Worm (Caenorhabditis elegans) whole organism, midembryonic: Measurements from ENCODE around the gene T28A11.18.

ENCODE experiments used
- T22C8.4 ChIP-seq: fragments of 200-800 bp; sonication (Bioruptor generic); IDR thresholded peaks from 2 replicates; pipeline ENCODE4 v1.3.6; 2022; ENCODE audit warnings: missing genetic modification characterization, missing compliant biosample characterization
- cog-1 ChIP-seq: sonication (generic microtip); optimal IDR thresholded peaks from 2 replicates; lab custom pipeline; 2016; ENCODE audit warnings: missing genetic modification characterization, missing compliant biosample characterization
- flt-1 ChIP-seq: fragments of 200-800 bp; sonication (Bioruptor generic); IDR thresholded peaks from 2 replicates; pipeline ENCODE4 v1.3.6; 2022; ENCODE audit warnings: missing genetic modification characterization, missing compliant biosample characterization
- klf-2 ChIP-seq: fragments of 200-800 bp; sonication (Bioruptor generic); conservative IDR thresholded peaks from 2 replicates; pipeline ENCODE4 v1.3.6; 2022; ENCODE audit warnings: missing genetic modification reagents, missing genetic modification characterization, missing compliant biosample characterization
- med-1 ChIP-seq: sonication (generic microtip); optimal IDR thresholded peaks from 2 replicates; lab custom pipeline; 2017; ENCODE audit warnings: missing genetic modification characterization, mild to moderate bottlenecking, missing compliant biosample characterization, antibody characterized with exemption, missing genetic modification reagents; ENCODE audit not compliant: insufficient read depth
- ref-1 ChIP-seq: fragments of 200-800 bp; sonication (Bioruptor generic); conservative IDR thresholded peaks from 2 replicates; pipeline ENCODE4 v1.3.6; 2022; ENCODE audit warnings: missing genetic modification reagents, missing genetic modification characterization, missing compliant biosample characterization
- tab-1 ChIP-seq: fragments of 200-800 bp; sonication (Bioruptor generic); IDR thresholded peaks from 2 replicates; pipeline ENCODE4 v1.3.6; 2022; ENCODE audit warnings: missing genetic modification characterization, missing compliant biosample characterization
- ztf-23 ChIP-seq: fragments of 200-800 bp; sonication (Bioruptor generic); IDR thresholded peaks from 2 replicates; pipeline ENCODE4 v1.3.6; 2022; ENCODE audit warnings: missing genetic modification reagents, missing genetic modification characterization, missing compliant biosample characterization
- ztf-29 ChIP-seq: fragments of 200-800 bp; sonication (Bioruptor generic); IDR thresholded peaks from 2 replicates; pipeline ENCODE4 v1.3.6; 2022; ENCODE audit warnings: missing genetic modification reagents, missing genetic modification characterization, missing compliant biosample characterization

Gene T28A11.18

ce11 chrV:3267950-3268349 is at the start of gene T28A11.18:
T28A11.18 (minus strand) TSS chrV:3268050.
- TF ChIP-seq ztf-29 (GFP tag; lab: Robert Waterston, UW) (no peak), tab-1 (no peak), cog-1 (tag; lab: Kevin White, UChicago) (no peak), med-1 (no peak), klf-2 (GFP tag; lab: Robert Waterston, UW) (no peak), ztf-23 (GFP tag; lab: Robert Waterston, UW) (no peak), flt-1 (GFP tag; lab: Robert Waterston, UW) (no peak), T22C8.4 (GFP tag; lab: Robert Waterston, UW) (no peak), ref-1 (no peak)

DNA sequence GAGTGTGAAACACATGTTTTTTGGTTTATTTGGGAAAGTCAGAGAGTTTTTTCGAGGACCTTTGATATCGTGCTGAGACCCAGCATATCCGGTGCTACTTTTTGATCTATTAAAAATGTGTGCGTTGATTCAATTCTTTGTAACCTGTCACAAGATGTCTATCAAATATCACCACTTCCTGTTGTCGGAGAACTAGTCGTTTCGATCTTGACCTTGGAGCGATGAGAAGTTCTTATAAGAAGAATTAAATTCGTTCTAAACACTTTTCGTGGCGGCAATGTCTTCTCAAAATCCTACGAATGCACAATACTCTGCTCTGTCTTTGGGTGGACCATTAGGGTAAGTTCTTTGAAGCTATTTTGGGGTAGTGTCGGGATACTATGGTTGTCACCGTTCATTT is 48.3 kb upstream of the T28A11.18 start, which contains the start of gene F35F10.1:
Gene F35F10.1 (plus strand): TSS at position 200 of the 400 bp plus-strand sequence.
- TF ChIP-seq klf-2 (GFP tag; lab: Robert Waterston, UW) = no peak
- no peak for TF ChIP-seq tab-1
- TF ChIP-seq ref-1 = no peak
- no peak for TF ChIP-seq flt-1 (GFP tag; lab: Robert Waterston, UW)
- no peak for TF ChIP-seq ztf-23 (GFP tag; lab: Robert Waterston, UW)

ce11 chrV:3315308-3315707 is 47.5 kb upstream of the T28A11.18 start, which contains the start of gene arrd-19:
arrd-19 (minus strand) TSS chrV:3315516.
- TF ChIP-seq klf-2 (GFP tag; lab: Robert Waterston, UW) (no peak), T22C8.4 (GFP tag; lab: Robert Waterston, UW) (no peak), med-1 (no peak), ztf-23 (GFP tag; lab: Robert Waterston, UW) (no peak), flt-1 (GFP tag; lab: Robert Waterston, UW) (no peak), cog-1 (tag; lab: Kevin White, UChicago) (no peak), ztf-29 (GFP tag; lab: Robert Waterston, UW) (no peak), tab-1 (no peak), ref-1 (no peak)

ce11 chrV:3312067-3312666 is 44.3 kb upstream of the T28A11.18 start, which contains the start of gene arrd-18:
arrd-18 (minus strand) TSS chrV:3312117.
- no peak for TF ChIP-seq klf-2 (GFP tag; lab: Robert Waterston, UW)
- no peak for TF ChIP-seq T22C8.4 (GFP tag; lab: Robert Waterston, UW)
- no peak for TF ChIP-seq ztf-29 (GFP tag; lab: Robert Waterston, UW)
- no peak for TF ChIP-seq ztf-23 (GFP tag; lab: Robert Waterston, UW)
- no peak for TF ChIP-seq med-1
- no peak for TF ChIP-seq tab-1
- no peak for TF ChIP-seq flt-1 (GFP tag; lab: Robert Waterston, UW)
- TF ChIP-seq ref-1 = no peak

ce11 chrV:3308169-3308568 is 40.3 kb upstream of the T28A11.18 start, which contains the start of gene srbc-3:
srbc-3 (plus strand) TSS chrV:3308469.
- TF ChIP-seq ref-1 (no peak), klf-2 (GFP tag; lab: Robert Waterston, UW) (no peak), med-1 (no peak), cog-1 (tag; lab: Kevin White, UChicago) (no peak), ztf-29 (GFP tag; lab: Robert Waterston, UW) (no peak), flt-1 (GFP tag; lab: Robert Waterston, UW) (no peak), T22C8.4 (GFP tag; lab: Robert Waterston, UW) (no peak), ztf-23 (GFP tag; lab: Robert Waterston, UW) (no peak), tab-1 (no peak)

ce11 chrV:3301898-3302297 is 34.0 kb upstream of the T28A11.18 start, which contains the start of gene srbc-1:
srbc-1 (minus strand) TSS chrV:3301998.
- TF ChIP-seq ztf-23 (GFP tag; lab: Robert Waterston, UW) (no peak), klf-2 (GFP tag; lab: Robert Waterston, UW) (no peak), ref-1 (no peak), med-1 (no peak), tab-1 (no peak), flt-1 (GFP tag; lab: Robert Waterston, UW) (no peak), ztf-29 (GFP tag; lab: Robert Waterston, UW) (no peak), cog-1 (tag; lab: Kevin White, UChicago) (no peak), T22C8.4 (GFP tag; lab: Robert Waterston, UW) (no peak)

DNA sequence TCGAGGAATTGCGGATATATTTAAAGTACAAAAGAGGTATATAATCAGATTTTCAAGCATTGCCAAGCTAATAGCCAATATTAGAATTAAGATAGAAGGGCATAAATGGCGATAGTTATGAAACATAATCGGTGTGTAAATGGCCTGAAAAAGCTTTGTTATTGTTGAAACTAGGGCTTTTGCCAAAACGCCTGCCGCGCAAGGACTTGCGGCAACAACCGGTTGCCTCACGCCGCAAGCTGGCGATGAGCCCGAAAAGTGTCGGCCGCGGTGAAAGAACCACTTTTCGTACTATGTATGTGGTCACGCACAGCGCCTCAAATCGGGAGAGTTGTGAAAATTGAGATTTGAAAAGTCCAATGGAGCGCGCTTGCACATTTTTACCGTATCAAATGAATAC is 31.6 kb upstream of the T28A11.18 start:
- no peak for TF ChIP-seq ztf-29 (GFP tag; lab: Robert Waterston, UW)
- TF ChIP-seq flt-1 (GFP tag; lab: Robert Waterston, UW) = no peak

DNA sequence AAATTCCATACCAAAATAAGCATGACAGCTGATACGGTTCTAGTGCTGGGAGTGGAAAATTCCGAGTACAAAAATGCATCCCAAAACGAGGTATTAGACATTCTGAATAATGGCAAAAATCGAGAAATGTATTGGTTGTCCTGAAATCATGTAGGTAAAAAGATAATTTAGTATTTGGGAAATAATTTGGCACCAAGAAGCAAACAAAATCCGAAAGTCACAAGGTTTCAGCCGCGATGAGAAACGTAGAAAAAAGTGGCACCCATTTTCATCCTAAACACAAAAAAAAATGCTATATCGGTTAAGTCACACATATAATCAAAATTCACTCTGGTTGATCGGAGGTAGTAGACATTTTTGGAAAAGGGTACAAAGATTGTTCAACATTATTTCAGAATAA is 29.9 kb upstream of the T28A11.18 start, which contains the start of gene srx-122:
Gene srx-122 (minus strand): TSS at position 101 of the 400 bp plus-strand sequence.
- TF ChIP-seq T22C8.4 (GFP tag; lab: Robert Waterston, UW) (no peak), tab-1 (no peak)

- no peak for TF ChIP-seq tab-1
- no peak for TF ChIP-seq ztf-23 (GFP tag; lab: Robert Waterston, UW)
- TF ChIP-seq ztf-29 (GFP tag; lab: Robert Waterston, UW) = no peak
- no peak for TF ChIP-seq cog-1 (tag; lab: Kevin White, UChicago)
- no peak for TF ChIP-seq ref-1
- TF ChIP-seq flt-1 (GFP tag; lab: Robert Waterston, UW) = no peak
- no peak for TF ChIP-seq klf-2 (GFP tag; lab: Robert Waterston, UW)
- no peak for TF ChIP-seq T22C8.4 (GFP tag; lab: Robert Waterston, UW)
- TF ChIP-seq med-1 = no peak
These were observed 27.5 kb upstream of the T28A11.18 start for ce11 chrV:3295368-3295767.

- TF ChIP-seq flt-1 (GFP tag; lab: Robert Waterston, UW) = no peak
- no peak for TF ChIP-seq T22C8.4 (GFP tag; lab: Robert Waterston, UW)
- no peak for TF ChIP-seq med-1
- TF ChIP-seq ztf-23 (GFP tag; lab: Robert Waterston, UW) = no peak
- TF ChIP-seq klf-2 (GFP tag; lab: Robert Waterston, UW) = no peak
- TF ChIP-seq tab-1 = no peak
- no peak for TF ChIP-seq ztf-29 (GFP tag; lab: Robert Waterston, UW)
- no peak for TF ChIP-seq cog-1 (tag; lab: Kevin White, UChicago)
These were observed 21.4 kb upstream of the T28A11.18 start, which contains the start of gene F35F10.6 for ce11 chrV:3289267-3289666. F35F10.6 (minus strand) TSS chrV:3289367.
